Worm (Caenorhabditis elegans): ENCODE results near the gene pas-1.
A peak's percentile ranks its signal among the peaks of the same experiment; 100 is the strongest.

The pas-1 gene

ce11 chrV:14423268-14423667, 850 bp upstream of the pas-1 start, which contains the start of gene rpoa-12 (continued):
- TF ChIP-seq egl-27 (tag; optimal IDR thresholded peaks at IDR 0.05) (no peak), tbx-2 (tag; optimal IDR thresholded peaks at IDR 0.05) (no peak), fos-1 (tag; optimal IDR thresholded peaks at IDR 0.05) (no peak), ztf-4 (tag; optimal IDR thresholded peaks at IDR 0.05) (no peak), nhr-28 (tag; optimal IDR thresholded peaks at IDR 0.05) (no peak), lsy-12 (tag; optimal IDR thresholded peaks at IDR 0.05) (no peak), unc-39 (tag; optimal IDR thresholded peaks at IDR 0.05) (no peak), ama-1 (optimal IDR thresholded peaks at IDR 0.05) (no peak), nhr-25 (tag; optimal IDR thresholded peaks at IDR 0.05) (peak; percentile 68), nhr-23 (tag; optimal IDR thresholded peaks at IDR 0.05) (peak; percentile 51), nhr-77 (tag; optimal IDR thresholded peaks at IDR 0.05) (no peak), ceh-9 (tag; optimal IDR thresholded peaks at IDR 0.05) (no peak), pqm-1 (tag; optimal IDR thresholded peaks at IDR 0.05) (no peak), nhr-67 (tag; optimal IDR thresholded peaks at IDR 0.05) (no peak), unc-62 (GFP tag; optimal IDR thresholded peaks at IDR 0.05) (no peak), hmg-11 (tag; optimal IDR thresholded peaks at IDR 0.05) (no peak)

- TF ChIP-seq pha-4 (tag; optimal IDR thresholded peaks at IDR 0.05) (peak; percentile 10), eor-1 (tag; optimal IDR thresholded peaks at IDR 0.05) (no peak), nfya-1 (tag; optimal IDR thresholded peaks at IDR 0.05; ENCODE audit: insufficient read depth) (no peak), lsy-12 (tag; optimal IDR thresholded peaks at IDR 0.05) (no peak), nhr-12 (tag; optimal IDR thresholded peaks at IDR 0.05) (no peak), nhr-43 (tag; optimal IDR thresholded peaks at IDR 0.05; ENCODE audit: poor library complexity, severe bottlenecking) (no peak), lin-39 (tag; optimal IDR thresholded peaks at IDR 0.05) (no peak), fos-1 (tag; optimal IDR thresholded peaks at IDR 0.05) (no peak), jun-1 (tag; optimal IDR thresholded peaks at IDR 0.05) (no peak), ceh-82 (tag; optimal IDR thresholded peaks at IDR 0.05) (no peak), elt-2 (tag; optimal IDR thresholded peaks at IDR 0.05) (peak; percentile 36), sea-2 (GFP tag; optimal IDR thresholded peaks at IDR 0.05) (no peak)
Measured at ce11 chrV:14421325-14421724, 1.1 kb downstream of the pas-1 start, which contains the start of gene dhs-22. Gene dhs-22, minus strand, starts transcription at chrV:14421440.

ce11 chrV:14419855-14420254, 2.6 kb downstream of the pas-1 start:
- TF ChIP-seq ceh-9 (tag; optimal IDR thresholded peaks at IDR 0.05): no peak
- no peak for TF ChIP-seq nhr-11 (tag; optimal IDR thresholded peaks at IDR 0.05)
- TF ChIP-seq lin-15B (tag; optimal IDR thresholded peaks at IDR 0.05): no peak
- TF ChIP-seq elt-2 (tag; optimal IDR thresholded peaks at IDR 0.05): no peak
- TF ChIP-seq eor-1 (tag; optimal IDR thresholded peaks at IDR 0.05): no peak
- no peak for TF ChIP-seq elt-3 (tag; optimal IDR thresholded peaks at IDR 0.05)
- TF ChIP-seq snpc-4 (tag; optimal IDR thresholded peaks at IDR 0.05): no peak
- TF ChIP-seq nhr-237 (tag; optimal IDR thresholded peaks at IDR 0.05): no peak
- TF ChIP-seq nhr-76 (tag; optimal IDR thresholded peaks at IDR 0.05): no peak
- no peak for TF ChIP-seq fkh-2 (tag; optimal IDR thresholded peaks at IDR 0.05)
- no peak for TF ChIP-seq hmg-11 (tag; optimal IDR thresholded peaks at IDR 0.05)
- TF ChIP-seq ceh-16 (tag; optimal IDR thresholded peaks at IDR 0.05): no peak
- no peak for TF ChIP-seq nhr-25 (tag; optimal IDR thresholded peaks at IDR 0.05)
- TF ChIP-seq pqm-1 (tag; optimal IDR thresholded peaks at IDR 0.05): no peak
- no peak for TF ChIP-seq R02D3.7 (tag; optimal IDR thresholded peaks at IDR 0.05)
- no peak for TF ChIP-seq tbx-2 (tag; optimal IDR thresholded peaks at IDR 0.05)

- TF ChIP-seq elt-3 (tag; optimal IDR thresholded peaks at IDR 0.05) (no peak), lin-15B (tag; optimal IDR thresholded peaks at IDR 0.05) (no peak), nhr-43 (tag; optimal IDR thresholded peaks at IDR 0.05; ENCODE audit: poor library complexity, severe bottlenecking) (no peak), snpc-4 (tag; optimal IDR thresholded peaks at IDR 0.05) (no peak), tbx-2 (tag; optimal IDR thresholded peaks at IDR 0.05) (no peak), daf-12 (tag; optimal IDR thresholded peaks at IDR 0.05) (no peak), nhr-237 (tag; optimal IDR thresholded peaks at IDR 0.05) (no peak), sea-2 (GFP tag; optimal IDR thresholded peaks at IDR 0.05) (no peak), nhr-12 (tag; optimal IDR thresholded peaks at IDR 0.05) (no peak), pha-4 (tag; optimal IDR thresholded peaks at IDR 0.05) (no peak), fkh-2 (tag; optimal IDR thresholded peaks at IDR 0.05) (no peak), egl-27 (tag; optimal IDR thresholded peaks at IDR 0.05) (no peak), ceh-9 (tag; optimal IDR thresholded peaks at IDR 0.05) (no peak), nfya-1 (tag; optimal IDR thresholded peaks at IDR 0.05; ENCODE audit: insufficient read depth) (no peak), jun-1 (tag; optimal IDR thresholded peaks at IDR 0.05) (no peak), aly-2 (tag; optimal IDR thresholded peaks at IDR 0.05) (no peak), skn-1 (tag; optimal IDR thresholded peaks at IDR 0.05) (no peak), ceh-82 (tag; optimal IDR thresholded peaks at IDR 0.05) (no peak)
Measured at ce11 chrV:14417735-14418134, 4.7 kb downstream of the pas-1 start, which contains the start of the genes nxf-2 and set-31. Gene nxf-2, minus strand, starts transcription at chrV:14417835. Gene set-31, plus strand, starts transcription at chrV:14417903.

Measured in whole organism, L3 larva.